Fruit fly (Drosophila melanogaster): Measurements from ENCODE around the gene Bace.

DNA sequence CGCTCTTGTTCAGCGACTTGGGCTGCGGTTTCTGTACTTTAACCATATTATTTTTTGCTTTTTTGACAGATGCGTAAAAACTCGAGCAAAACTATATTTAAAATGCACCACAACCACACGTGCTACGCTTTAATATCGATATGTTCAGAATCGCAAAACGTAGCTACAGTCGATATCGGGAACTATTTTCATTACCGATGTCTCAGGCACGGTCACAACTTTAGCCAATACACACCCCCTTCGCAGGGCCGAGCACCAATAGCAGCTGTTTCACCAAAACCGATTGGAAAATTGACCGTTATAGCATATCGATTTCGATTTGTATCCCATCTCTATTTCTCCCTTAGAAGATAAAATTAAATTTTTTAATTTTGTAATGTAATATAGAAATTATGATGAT lies 15.6 kb upstream of the Bace start, which contains the start of gene CG13096:
- TF ChIP-seq h (optimal IDR thresholded peaks at IDR 0.05), result no peak
- TF ChIP-seq insv (optimal IDR thresholded peaks at IDR 0.05), result no peak
- no peak for TF ChIP-seq psq (optimal IDR thresholded peaks at IDR 0.05)
